Worm (Caenorhabditis elegans): ENCODE measurements around the gene cutc-1.

cutc-1 gene

ce11 chrIII:8402633-8403032 is 774 bp downstream of the cutc-1 start:
- no peak for TF ChIP-seq F13C5.2 (tag; optimal IDR thresholded peaks at IDR 0.05)
- no peak for TF ChIP-seq ceh-13 (GFP tag; optimal IDR thresholded peaks at IDR 0.05)
- no peak for TF ChIP-seq tbx-11 (GFP tag; IDR thresholded peaks at IDR 0.05)

- no peak for TF ChIP-seq tbx-37 (GFP tag; conservative IDR thresholded peaks at IDR 0.05)
- no peak for TF ChIP-seq scrt-1 (GFP tag; IDR thresholded peaks at IDR 0.05)
- TF ChIP-seq hmbx-1 (tag; optimal IDR thresholded peaks at IDR 0.05) = no peak
- no peak for TF ChIP-seq ceh-36 (tag; optimal IDR thresholded peaks at IDR 0.05)
- no peak for TF ChIP-seq F13C5.2 (tag; optimal IDR thresholded peaks at IDR 0.05)
- TF ChIP-seq tra-4 (tag; optimal IDR thresholded peaks at IDR 0.05) = no peak
- no peak for TF ChIP-seq sea-1 (GFP tag; conservative IDR thresholded peaks at IDR 0.05)
- no peak for TF ChIP-seq hmg-4 (GFP tag; optimal IDR thresholded peaks at IDR 0.05)
- TF ChIP-seq flt-1 (GFP tag; IDR thresholded peaks at IDR 0.05) = no peak
- no peak for TF ChIP-seq tbx-11 (GFP tag; IDR thresholded peaks at IDR 0.05)
- no peak for TF ChIP-seq ets-7 (tag; optimal IDR thresholded peaks at IDR 0.05)
- TF ChIP-seq B0310.2 (tag; optimal IDR thresholded peaks at IDR 0.05) = no peak
- no peak for TF ChIP-seq pes-1 (GFP tag; IDR thresholded peaks at IDR 0.05)
These were observed 1.5 kb downstream of the cutc-1 start, which contains the start of gene lap-1 for ce11 chrIII:8401887-8402286. lap-1 (minus strand) TSS chrIII:8401928.

- TF ChIP-seq tra-4 (tag; optimal IDR thresholded peaks at IDR 0.05) (no peak), hmbx-1 (tag; optimal IDR thresholded peaks at IDR 0.05) (no peak), pes-1 (GFP tag; IDR thresholded peaks at IDR 0.05) (no peak), ama-1 (optimal IDR thresholded peaks at IDR 0.05) (no peak), flt-1 (GFP tag; IDR thresholded peaks at IDR 0.05) (no peak), sea-1 (GFP tag; conservative IDR thresholded peaks at IDR 0.05) (no peak)
These were observed 2.9 kb downstream of the cutc-1 start for ce11 chrIII:8400478-8400877.

ce11 chrIII:8398411-8398810 is 5.0 kb downstream of the cutc-1 start, which contains the start of gene ZK353.2:
ZK353.2 (plus strand) TSS chrIII:8398711.
- TF ChIP-seq ama-1 (optimal IDR thresholded peaks at IDR 0.05) (no peak), ets-7 (tag; optimal IDR thresholded peaks at IDR 0.05) (no peak), pes-1 (GFP tag; IDR thresholded peaks at IDR 0.05) (no peak), scrt-1 (GFP tag; IDR thresholded peaks at IDR 0.05) (no peak), sea-1 (GFP tag; conservative IDR thresholded peaks at IDR 0.05) (no peak), hnd-1 (tag; optimal IDR thresholded peaks at IDR 0.05) (no peak), flt-1 (GFP tag; IDR thresholded peaks at IDR 0.05) (no peak), ceh-36 (tag; optimal IDR thresholded peaks at IDR 0.05) (no peak), hmbx-1 (tag; optimal IDR thresholded peaks at IDR 0.05) (no peak), F13C5.2 (tag; optimal IDR thresholded peaks at IDR 0.05) (no peak), tbx-11 (GFP tag; IDR thresholded peaks at IDR 0.05) (no peak), hmg-4 (GFP tag; optimal IDR thresholded peaks at IDR 0.05) (no peak), B0310.2 (tag; optimal IDR thresholded peaks at IDR 0.05) (no peak), ceh-13 (GFP tag; optimal IDR thresholded peaks at IDR 0.05) (no peak), tra-4 (tag; optimal IDR thresholded peaks at IDR 0.05) (no peak), tbx-37 (GFP tag; conservative IDR thresholded peaks at IDR 0.05) (no peak)

ce11 chrIII:8395685-8396084 is 7.7 kb downstream of the cutc-1 start, which contains the start of gene ZK353.3:
ZK353.3 (plus strand) TSS chrIII:8395985.
- TF ChIP-seq B0310.2 (tag; optimal IDR thresholded peaks at IDR 0.05) = no peak
- TF ChIP-seq ceh-36 (tag; optimal IDR thresholded peaks at IDR 0.05) = no peak
- TF ChIP-seq hmg-4 (GFP tag; optimal IDR thresholded peaks at IDR 0.05) = no peak

ce11 chrIII:8394374-8395302 is 8.8 kb downstream of the cutc-1 start, which contains the start of gene ZK353.10:
ZK353.10 (minus strand) TSS chrIII:8394424.
- TF ChIP-seq B0310.2 (tag; optimal IDR thresholded peaks at IDR 0.05) (no peak), pes-1 (GFP tag; IDR thresholded peaks at IDR 0.05) (no peak), ama-1 (optimal IDR thresholded peaks at IDR 0.05) (no peak), aly-1 (tag; optimal IDR thresholded peaks at IDR 0.05) (no peak), tra-4 (tag; optimal IDR thresholded peaks at IDR 0.05) (no peak), hmg-4 (GFP tag; optimal IDR thresholded peaks at IDR 0.05) (no peak)

- TF ChIP-seq F13C5.2 (tag; optimal IDR thresholded peaks at IDR 0.05) (no peak), hmg-4 (GFP tag; optimal IDR thresholded peaks at IDR 0.05) (no peak), ets-7 (tag; optimal IDR thresholded peaks at IDR 0.05) (no peak), hnd-1 (tag; optimal IDR thresholded peaks at IDR 0.05) (no peak), tra-4 (tag; optimal IDR thresholded peaks at IDR 0.05) (no peak), ceh-36 (tag; optimal IDR thresholded peaks at IDR 0.05) (no peak), pes-1 (GFP tag; IDR thresholded peaks at IDR 0.05) (no peak), scrt-1 (GFP tag; IDR thresholded peaks at IDR 0.05) (no peak), tbx-37 (GFP tag; conservative IDR thresholded peaks at IDR 0.05) (no peak), sea-1 (GFP tag; conservative IDR thresholded peaks at IDR 0.05) (no peak), hmbx-1 (tag; optimal IDR thresholded peaks at IDR 0.05) (no peak), tbx-11 (GFP tag; IDR thresholded peaks at IDR 0.05) (no peak), B0310.2 (tag; optimal IDR thresholded peaks at IDR 0.05) (no peak), flt-1 (GFP tag; IDR thresholded peaks at IDR 0.05) (no peak), aly-1 (tag; optimal IDR thresholded peaks at IDR 0.05) (no peak), ama-1 (optimal IDR thresholded peaks at IDR 0.05) (no peak), ceh-13 (GFP tag; optimal IDR thresholded peaks at IDR 0.05) (no peak)
These were observed 11.1 kb downstream of the cutc-1 start for ce11 chrIII:8392307-8392706.

- TF ChIP-seq ceh-13 (GFP tag; optimal IDR thresholded peaks at IDR 0.05) = no peak
- no peak for TF ChIP-seq F13C5.2 (tag; optimal IDR thresholded peaks at IDR 0.05)
- TF ChIP-seq ets-7 (tag; optimal IDR thresholded peaks at IDR 0.05) = no peak
- TF ChIP-seq ceh-36 (tag; optimal IDR thresholded peaks at IDR 0.05) = no peak
- no peak for TF ChIP-seq hmbx-1 (tag; optimal IDR thresholded peaks at IDR 0.05)
- no peak for TF ChIP-seq hnd-1 (tag; optimal IDR thresholded peaks at IDR 0.05)
These were observed 13.9 kb downstream of the cutc-1 start, which contains the start of gene ZK353.4 for ce11 chrIII:8389539-8389938. ZK353.4 (minus strand) TSS chrIII:8389639.

Data from whole organism, early embryonic.